Fruit fly (Drosophila melanogaster) whole organism, adult: ENCODE results near the gene CG43693.

Experiments
- Clk ChIP-seq: fragments of 200-800 bp; sonication (Bioruptor generic); optimal IDR thresholded peaks from 2 replicates; lab custom pipeline; 2017; ENCODE audit warnings: missing biosample characterization, missing genetic modification characterization
- Mnt ChIP-seq: fragments of 200-800 bp; sonication (Bioruptor generic); optimal IDR thresholded peaks from 2 replicates; lab custom pipeline; 2016; ENCODE audit warnings: missing biosample characterization, mild to moderate bottlenecking, missing genetic modification characterization
- pad ChIP-seq: fragments of 200-800 bp; sonication (Bioruptor generic); optimal IDR thresholded peaks from 3 replicates; lab custom pipeline; 2017; ENCODE audit warnings: missing biosample characterization, missing genetic modification characterization, mild to moderate bottlenecking, moderate library complexity, missing genetic modification reagents

DNA sequence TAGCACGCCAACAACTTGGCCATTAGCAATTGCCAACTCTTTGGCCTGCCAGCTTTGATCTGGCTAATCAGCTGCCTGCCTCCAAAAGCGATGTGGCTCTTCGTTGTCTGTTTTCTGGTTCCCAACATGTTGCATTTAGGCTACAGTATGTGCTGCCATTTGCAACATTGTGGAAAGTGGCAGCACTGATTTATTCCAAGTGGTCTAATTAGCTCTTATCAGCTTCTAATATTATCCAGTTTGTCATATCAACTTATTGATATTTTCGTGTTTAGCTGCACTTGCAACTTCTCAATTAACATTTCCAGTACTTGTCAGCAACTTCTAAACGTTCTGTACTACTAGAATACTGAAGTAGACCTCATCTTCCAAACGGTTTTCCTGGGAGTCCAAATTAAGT, 31.1 kb downstream of the CG43693 start:
- TF ChIP-seq pad (GFP tag; lab: Kevin White, UChicago) (no peak), Clk (GFP tag; lab: Kevin White, UChicago) (no peak), Mnt (GFP tag; lab: Kevin White, UChicago) (no peak)
